Worm (Caenorhabditis elegans) whole organism, L1 larva: Measurements from ENCODE around the gene sec-16A.1.
A peak's percentile ranks its signal among the peaks of the same experiment; 100 is the strongest.

Source experiments
- C16A3.4 ChIP-seq: fragments of 150-350 bp; optimal IDR thresholded peaks from 2 replicates; lab custom pipeline; 2014; ENCODE audit warnings: missing biosample characterization, missing genetic modification characterization
- F16B12.6 ChIP-seq: fragments of 150-350 bp; optimal IDR thresholded peaks from 2 replicates; lab custom pipeline; 2014; ENCODE audit warnings: missing biosample characterization, missing genetic modification characterization
- Y116A8C.19 ChIP-seq: sonication (generic microtip); optimal IDR thresholded peaks from 2 replicates; lab custom pipeline; 2016; ENCODE audit warnings: missing compliant biosample characterization, missing genetic modification characterization, borderline replicate concordance
- aha-1 ChIP-seq: fragments of 150-350 bp; optimal IDR thresholded peaks from 2 replicates; lab custom pipeline; 2014; ENCODE audit warnings: missing biosample characterization, missing genetic modification characterization
- alr-1 ChIP-seq: fragments of 200-800 bp; sonication (Bioruptor generic); optimal IDR thresholded peaks from 2 replicates; lab custom pipeline; 2018; ENCODE audit warnings: borderline replicate concordance, mild to moderate bottlenecking, missing genetic modification characterization, missing compliant biosample characterization
- ama-1 ChIP-seq: fragments of 150-350 bp; optimal IDR thresholded peaks from 2 replicates; lab custom pipeline; 2014
- blmp-1 ChIP-seq: fragments of 150-350 bp; optimal IDR thresholded peaks from 2 replicates; lab custom pipeline; 2014; ENCODE audit warnings: missing biosample characterization, missing genetic modification characterization
- ceh-82 ChIP-seq, 3 experiments: fragments of 150-350 bp in 1 of 3; sonication (generic microtip) in 2 of 3; optimal IDR thresholded peaks; 2 replicates each; lab custom pipeline; 2014 to 2017; ENCODE audit warnings: missing biosample characterization in 3 of 3, missing genetic modification characterization in 3 of 3
- ceh-90 ChIP-seq: sonication (generic microtip); optimal IDR thresholded peaks from 2 replicates; lab custom pipeline; 2016; ENCODE audit warnings: missing genetic modification characterization, missing compliant biosample characterization
- ces-1 ChIP-seq: fragments of 150-350 bp; optimal IDR thresholded peaks from 2 replicates; lab custom pipeline; 2014; ENCODE audit warnings: missing biosample characterization, missing genetic modification reagents, missing genetic modification characterization
- dpl-1 ChIP-seq, 3 experiments: fragments of 150-350 bp in 2 of 3; sonication (generic microtip) in 1 of 3; optimal IDR thresholded peaks; 2 replicates each; lab custom pipeline; 2014 to 2017; ENCODE audit warnings: missing biosample characterization in 3 of 3, missing genetic modification characterization in 3 of 3, missing genetic modification reagents in 3 of 3
- dsc-1 ChIP-seq: sonication (generic microtip); optimal IDR thresholded peaks from 2 replicates; lab custom pipeline; 2016; ENCODE audit warnings: mild to moderate bottlenecking, missing genetic modification characterization, missing compliant biosample characterization
- efl-1 ChIP-seq, 4 experiments: fragments of 150-350 bp; optimal IDR thresholded peaks in 3 of 4; peaks in 1 of 4; 1 replicate in 1 of 4; 2 replicates in 3 of 4; lab custom pipeline; 2014; ENCODE audit warnings: missing biosample characterization in 2 of 4, missing genetic modification characterization in 2 of 4, missing genetic modification reagents in 2 of 4
- egl-13 ChIP-seq: sonication (generic microtip); optimal IDR thresholded peaks from 2 replicates; lab custom pipeline; 2016; ENCODE audit warnings: missing genotype, missing genetic modification reagents, missing genetic modification characterization, missing compliant biosample characterization
- elt-2 ChIP-seq: sonication (generic microtip); optimal IDR thresholded peaks from 2 replicates; lab custom pipeline; 2016; ENCODE audit warnings: missing genetic modification characterization, mild to moderate bottlenecking, inconsistent platforms, missing compliant biosample characterization, missing genetic modification reagents
- elt-3 ChIP-seq, 6 experiments: fragments of 150-350 bp in 1 of 6; sonication (generic microtip); optimal IDR thresholded peaks; 2 replicates each; lab custom pipeline; 2017 to 2018; ENCODE audit warnings: missing biosample characterization in 6 of 6, missing genetic modification characterization in 6 of 6, inconsistent platforms in 1 of 6
- ets-5 ChIP-seq: fragments of 200-800 bp; sonication (Bioruptor generic); IDR thresholded peaks from 2 replicates; pipeline ENCODE4 v1.3.6; 2022; ENCODE audit warnings: missing genetic modification characterization, missing compliant biosample characterization
- fkh-10 ChIP-seq: sonication (generic microtip); optimal IDR thresholded peaks from 2 replicates; lab custom pipeline; 2017; ENCODE audit warnings: missing biosample characterization, missing genetic modification reagents, missing genetic modification characterization
- fos-1 ChIP-seq: fragments of 150-350 bp; optimal IDR thresholded peaks from 2 replicates; lab custom pipeline; 2014; ENCODE audit warnings: missing biosample characterization, missing genetic modification characterization
- grh-1 ChIP-seq: fragments of 200-800 bp; sonication (Bioruptor generic); IDR thresholded peaks from 2 replicates; pipeline ENCODE4 v1.3.6; 2022; ENCODE audit warnings: missing genetic modification reagents, missing genetic modification characterization, missing compliant biosample characterization
- hlh-4 ChIP-seq: sonication (generic microtip); optimal IDR thresholded peaks from 2 replicates; lab custom pipeline; 2016; ENCODE audit warnings: mild to moderate bottlenecking, missing genetic modification characterization, missing compliant biosample characterization
- hpl-2 ChIP-seq: fragments of 150-350 bp; optimal IDR thresholded peaks from 2 replicates; lab custom pipeline; 2014; ENCODE audit warnings: missing biosample characterization, missing genetic modification reagents, missing genetic modification characterization
- irx-1 ChIP-seq: sonication (generic microtip); optimal IDR thresholded peaks from 2 replicates; lab custom pipeline; 2016; ENCODE audit warnings: missing genetic modification characterization, missing compliant biosample characterization
- isw-1 ChIP-seq: fragments of 200-800 bp; sonication (Bioruptor generic); IDR thresholded peaks from 2 replicates; pipeline ENCODE4 v1.3.6; 2022; ENCODE audit warnings: missing genetic modification characterization, missing compliant biosample characterization
- lin-14 ChIP-seq: fragments of 200-800 bp; sonication (Bioruptor generic); optimal IDR thresholded peaks from 2 replicates; lab custom pipeline; 2018; ENCODE audit warnings: mild to moderate bottlenecking, missing genetic modification characterization, moderate library complexity, missing compliant biosample characterization
- lin-15B ChIP-seq: fragments of 150-350 bp; sonication (generic microtip); optimal IDR thresholded peaks from 3 replicates; lab custom pipeline; 2014; ENCODE audit warnings: missing biosample characterization, missing genetic modification characterization
- lin-35 ChIP-seq, 2 experiments: fragments of 150-350 bp; optimal IDR thresholded peaks; 2 replicates each; lab custom pipeline; 2014; ENCODE audit warnings: missing biosample characterization in 2 of 2, missing genetic modification characterization in 2 of 2, missing genetic modification reagents in 2 of 2
- lir-3 ChIP-seq: sonication (generic microtip); optimal IDR thresholded peaks from 2 replicates; lab custom pipeline; 2016; ENCODE audit warnings: mild to moderate bottlenecking, missing genetic modification characterization, moderate library complexity, missing compliant biosample characterization; ENCODE audit not compliant: poor library complexity
- lsy-2 ChIP-seq, 2 experiments: fragments of 150-350 bp; optimal IDR thresholded peaks; 2 replicates each; lab custom pipeline; 2014; ENCODE audit warnings: missing biosample characterization in 2 of 2, missing genetic modification characterization in 2 of 2
- nhr-19 ChIP-seq: fragments of 200-800 bp; sonication (Bioruptor generic); conservative IDR thresholded peaks from 2 replicates; pipeline ENCODE4 v1.3.6; 2022; ENCODE audit warnings: missing genetic modification characterization, missing compliant biosample characterization
- nhr-20 ChIP-seq: sonication (generic microtip); optimal IDR thresholded peaks from 2 replicates; lab custom pipeline; 2016; ENCODE audit warnings: mild to moderate bottlenecking, missing genetic modification characterization, missing compliant biosample characterization
- nhr-237 ChIP-seq: fragments of 150-350 bp; optimal IDR thresholded peaks from 2 replicates; lab custom pipeline; 2014; ENCODE audit warnings: missing biosample characterization, missing genetic modification characterization
- nhr-71 ChIP-seq: sonication (generic microtip); optimal IDR thresholded peaks from 2 replicates; lab custom pipeline; 2016; ENCODE audit warnings: mild to moderate bottlenecking, missing genetic modification characterization, moderate library complexity, missing compliant biosample characterization
- nhr-85 ChIP-seq: sonication (generic microtip); peaks from one replicate; lab custom pipeline; 2016; ENCODE audit warnings: missing genetic modification characterization, inconsistent platforms, missing compliant biosample characterization
- pag-3 ChIP-seq: sonication (generic microtip); optimal IDR thresholded peaks from 2 replicates; lab custom pipeline; 2017; ENCODE audit warnings: missing genetic modification characterization, mild to moderate bottlenecking, missing compliant biosample characterization, antibody characterized with exemption, borderline replicate concordance; ENCODE audit not compliant: insufficient read depth
- pax-3 ChIP-seq: fragments of 200-800 bp; sonication (Bioruptor generic); optimal IDR thresholded peaks from 2 replicates; lab custom pipeline; 2018; ENCODE audit warnings: mild to moderate bottlenecking, missing genetic modification characterization, moderate library complexity, missing compliant biosample characterization
- rnt-1 ChIP-seq: sonication (generic microtip); optimal IDR thresholded peaks from 2 replicates; lab custom pipeline; 2016; ENCODE audit warnings: mild to moderate bottlenecking, missing genetic modification characterization, moderate library complexity, missing compliant biosample characterization
- snpc-4 ChIP-seq: fragments of 150-350 bp; optimal IDR thresholded peaks from 2 replicates; lab custom pipeline; 2014; ENCODE audit warnings: missing biosample characterization, missing genetic modification characterization
- snu-23 ChIP-seq: sonication (generic microtip); optimal IDR thresholded peaks from 2 replicates; lab custom pipeline; 2016; ENCODE audit warnings: missing genetic modification characterization, missing compliant biosample characterization
- sptf-1 ChIP-seq: fragments of 150-350 bp; optimal IDR thresholded peaks from 2 replicates; lab custom pipeline; 2014; ENCODE audit warnings: missing biosample characterization, missing genetic modification characterization
- sup-37 ChIP-seq: fragments of 200-800 bp; sonication (Bioruptor generic); optimal IDR thresholded peaks from 2 replicates; lab custom pipeline; 2018; ENCODE audit warnings: mild to moderate bottlenecking, missing genetic modification characterization, missing compliant biosample characterization
- swsn-7 ChIP-seq: sonication (generic microtip); optimal IDR thresholded peaks from 2 replicates; lab custom pipeline; 2016; ENCODE audit warnings: missing genetic modification characterization, missing compliant biosample characterization
- tbx-2 ChIP-seq: sonication (generic microtip); optimal IDR thresholded peaks from 2 replicates; lab custom pipeline; 2016; ENCODE audit warnings: missing genetic modification characterization, missing compliant biosample characterization
- unc-130 ChIP-seq: fragments of 150-350 bp; optimal IDR thresholded peaks from 2 replicates; lab custom pipeline; 2017; ENCODE audit warnings: missing biosample characterization, missing genetic modification characterization, inconsistent platforms
- unc-30 ChIP-seq: sonication (generic microtip); optimal IDR thresholded peaks from 2 replicates; lab custom pipeline; 2017; ENCODE audit warnings: missing biosample characterization, missing genetic modification characterization
- xbp-1 ChIP-seq: sonication (generic microtip); optimal IDR thresholded peaks from 2 replicates; lab custom pipeline; 2016; ENCODE audit warnings: missing genetic modification characterization, missing compliant biosample characterization
- ztf-4 ChIP-seq: fragments of 150-350 bp; optimal IDR thresholded peaks from 2 replicates; lab custom pipeline; 2014; ENCODE audit warnings: missing biosample characterization, missing genetic modification characterization

sec-16A.1 gene

ce11 chrIII:9125789-9126304 is at the start of gene sec-16A.1:
Gene sec-16A.1, plus strand, starts transcription at chrIII:9125839.
- no peak for TF ChIP-seq pax-3
- 0 out of 2 replicates have a peak, but pooled peaks have one; percentile 10 for TF ChIP-seq grh-1
- TF ChIP-seq lsy-2 (tag; optimal IDR thresholded peaks at IDR 0.05; lab: Kevin White, UChicago) = peak; percentile 52 to 56
- peak; percentile 32 for TF ChIP-seq lin-14
- no peak for TF ChIP-seq fos-1 (tag; lab: Kevin White, UChicago)
- peak; percentile 82 for TF ChIP-seq F16B12.6
- no peak for TF ChIP-seq egl-13 (tag; lab: Kevin White, UChicago)
- peak; percentile 4 for TF ChIP-seq nhr-85 (tag; lab: Kevin White, UChicago)
- TF ChIP-seq snu-23 (GFP tag; lab: Kevin White, UChicago) = peak; percentile 52
- TF ChIP-seq unc-130 (tag; lab: Kevin White, UChicago) = peak; percentile 4
- no peak for TF ChIP-seq aha-1 (tag; lab: Kevin White, UChicago)
- TF ChIP-seq dpl-1 (GFP tag; optimal IDR thresholded peaks at IDR 0.05; lab: Kevin White, UChicago) = peak; percentile 32 to 51 (median 48)
- peak in 1 of 6 experiments; percentile 58 for TF ChIP-seq elt-3 (tag; optimal IDR thresholded peaks at IDR 0.05; lab: Kevin White, UChicago)
- TF ChIP-seq nhr-20 (tag; lab: Kevin White, UChicago) = peak; percentile 43
- peak; percentile 43 to 61 for TF ChIP-seq efl-1 (optimal IDR thresholded peaks at IDR 0.05; lab: Kevin White, UChicago)
- TF ChIP-seq efl-1 (GFP tag; optimal IDR thresholded peaks at IDR 0.05 in 1 of 2; lab: Kevin White, UChicago) = peak; percentile 54 to 96
- peak; percentile 1 for TF ChIP-seq lin-15B (tag; lab: Kevin White, UChicago)
- TF ChIP-seq ceh-82 (tag; optimal IDR thresholded peaks at IDR 0.05; lab: Kevin White, UChicago) = peak in 1 of 3 experiments; percentile 18
- TF ChIP-seq blmp-1 (tag; lab: Kevin White, UChicago) = peak; percentile 92
- TF ChIP-seq rnt-1 = peak; percentile 18
- TF ChIP-seq irx-1 (tag; lab: Kevin White, UChicago) = no peak
- TF ChIP-seq alr-1 (tag; lab: Kevin White, UChicago) = no peak
- TF ChIP-seq xbp-1 (tag; lab: Kevin White, UChicago) = peak; percentile 22
- peak; percentile 34 to 66 for TF ChIP-seq lin-35 (GFP tag; optimal IDR thresholded peaks at IDR 0.05; lab: Kevin White, UChicago)

- no peak for TF ChIP-seq blmp-1 (tag; lab: Kevin White, UChicago)
Measured at ce11 chrIII:9077708-9078107, 47.9 kb upstream of the sec-16A.1 start, which contains the start of gene F02A9.1. Gene F02A9.1, minus strand, starts transcription at chrIII:9077808.

ce11 chrIII:9080127-9080526 is 45.5 kb upstream of the sec-16A.1 start:
- TF ChIP-seq nhr-19 (GFP tag; lab: Robert Waterston, UW) (no peak; the same call in 1 of the 2 replicates), unc-30 (tag; lab: Kevin White, UChicago) (no peak), Y116A8C.19 (tag; lab: Kevin White, UChicago) (no peak), rnt-1 (peak; percentile 54), lin-14 (peak; percentile 3), nhr-237 (tag; lab: Kevin White, UChicago) (no peak), sptf-1 (tag; lab: Kevin White, UChicago) (no peak), ztf-4 (tag; lab: Kevin White, UChicago) (no peak), snu-23 (GFP tag; lab: Kevin White, UChicago) (peak; percentile 11), dsc-1 (tag; lab: Kevin White, UChicago) (peak; percentile 1), ceh-90 (tag; lab: Kevin White, UChicago) (no peak), tbx-2 (tag; lab: Kevin White, UChicago) (no peak), elt-2 (tag; lab: Kevin White, UChicago) (no peak), swsn-7 (tag; lab: Kevin White, UChicago) (peak; percentile 1), pag-3 (no peak), hlh-4 (no peak), ces-1 (GFP tag; lab: Kevin White, UChicago) (no peak), unc-130 (tag; lab: Kevin White, UChicago) (no peak), isw-1 (GFP tag; lab: Robert Waterston, UW) (no peak), sup-37 (GFP tag; lab: Kevin White, UChicago) (no peak), nhr-71 (tag; lab: Kevin White, UChicago) (peak; percentile 19), lin-35 (GFP tag; optimal IDR thresholded peaks at IDR 0.05; lab: Kevin White, UChicago) (no peak), fkh-10 (no peak), ama-1 (lab: Kevin White, UChicago) (peak; percentile 46), ets-5 (GFP tag; lab: Robert Waterston, UW) (no peak), C16A3.4 (no peak), egl-13 (tag; lab: Kevin White, UChicago) (no peak), lsy-2 (tag; optimal IDR thresholded peaks at IDR 0.05; lab: Kevin White, UChicago) (peak; percentile 3 to 39), snpc-4 (no peak), hpl-2 (GFP tag; lab: Kevin White, UChicago) (no peak), lir-3 (tag; lab: Kevin White, UChicago) (no peak)
